Fruit fly (Drosophila melanogaster): ENCODE results near the gene kst.

kst gene

DNA sequence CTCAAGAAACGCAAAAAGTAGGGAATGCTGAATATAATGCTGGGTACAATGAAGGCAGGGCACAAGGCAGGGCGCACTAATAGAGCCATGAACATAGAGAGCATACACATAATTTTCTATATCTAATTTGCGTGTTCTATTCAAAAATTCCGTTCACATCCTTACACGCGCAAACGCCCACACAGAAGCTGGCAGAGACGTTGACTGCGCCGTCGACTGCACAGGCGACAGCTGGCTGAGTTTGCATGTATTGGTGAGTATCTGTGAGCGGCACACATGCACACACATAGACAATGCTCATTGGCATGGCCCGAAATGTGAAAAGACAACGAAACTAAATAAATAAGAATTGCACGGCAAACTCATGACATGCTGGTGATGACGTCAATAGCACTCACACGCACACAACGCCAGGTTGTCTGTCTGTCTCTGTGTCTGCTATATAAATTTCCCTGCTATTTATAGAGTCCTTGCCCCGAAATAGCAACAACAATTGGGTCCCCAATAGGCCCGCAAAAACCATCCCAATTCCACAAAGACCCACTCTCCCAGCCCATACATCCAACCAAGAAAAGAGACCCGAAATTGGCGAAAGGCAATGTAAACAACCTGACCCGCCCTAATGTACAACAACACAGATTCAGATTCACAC, 74.4 kb downstream of the kst start:
- no peak for TF ChIP-seq CG33017 (tag; optimal IDR thresholded peaks at IDR 0.05)

DNA sequence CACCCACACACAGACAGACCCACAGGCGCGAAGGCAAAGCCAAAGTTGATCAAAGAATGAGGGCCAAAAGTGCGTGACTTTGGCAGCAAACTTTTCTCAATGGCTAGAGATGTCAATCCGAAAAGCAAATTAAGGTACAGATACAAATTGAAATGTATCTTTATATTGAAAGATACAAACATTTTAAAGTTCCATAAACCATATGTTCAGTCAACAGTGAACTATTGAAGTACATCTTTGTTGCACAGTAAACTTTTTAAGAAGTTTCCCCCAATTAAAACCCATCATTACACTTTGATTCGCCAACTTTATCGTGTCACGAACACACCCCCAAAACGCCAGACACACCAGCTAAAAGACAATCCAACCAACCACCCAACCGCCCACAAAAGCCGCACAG, 75.0 kb downstream of the kst start:
- TF ChIP-seq CG33017 (tag; optimal IDR thresholded peaks at IDR 0.05) (no peak), CG7101 (tag; optimal IDR thresholded peaks at IDR 0.05) (no peak), toe (GFP tag; optimal IDR thresholded peaks at IDR 0.05) (no peak), CG5204 (GFP tag; optimal IDR thresholded peaks at IDR 0.05) (no peak), CG12768 (GFP tag; optimal IDR thresholded peaks at IDR 0.05) (no peak), CG1620 (GFP tag; optimal IDR thresholded peaks at IDR 0.05) (no peak), ovo (GFP tag; optimal IDR thresholded peaks at IDR 0.05) (no peak), pad (GFP tag; optimal IDR thresholded peaks at IDR 0.05) (no peak), CG7045 (GFP tag; optimal IDR thresholded peaks at IDR 0.05) (no peak), cic (GFP tag; optimal IDR thresholded peaks at IDR 0.05) (no peak), CG11617 (GFP tag; optimal IDR thresholded peaks at IDR 0.05) (no peak), CG14711 (tag; optimal IDR thresholded peaks at IDR 0.05) (no peak), Crg-1 (GFP tag; optimal IDR thresholded peaks at IDR 0.05) (no peak), kay (GFP tag; ENCODE audit: borderline replicate concordance) (no peak), Hr96 (GFP tag; optimal IDR thresholded peaks at IDR 0.05) (no peak), bab1 (GFP tag; optimal IDR thresholded peaks at IDR 0.05) (no peak), cnc (optimal IDR thresholded peaks at IDR 0.05) (no peak), Mnt (GFP tag; optimal IDR thresholded peaks at IDR 0.05) (no peak), tj (GFP tag; optimal IDR thresholded peaks at IDR 0.05) (no peak)

DNA sequence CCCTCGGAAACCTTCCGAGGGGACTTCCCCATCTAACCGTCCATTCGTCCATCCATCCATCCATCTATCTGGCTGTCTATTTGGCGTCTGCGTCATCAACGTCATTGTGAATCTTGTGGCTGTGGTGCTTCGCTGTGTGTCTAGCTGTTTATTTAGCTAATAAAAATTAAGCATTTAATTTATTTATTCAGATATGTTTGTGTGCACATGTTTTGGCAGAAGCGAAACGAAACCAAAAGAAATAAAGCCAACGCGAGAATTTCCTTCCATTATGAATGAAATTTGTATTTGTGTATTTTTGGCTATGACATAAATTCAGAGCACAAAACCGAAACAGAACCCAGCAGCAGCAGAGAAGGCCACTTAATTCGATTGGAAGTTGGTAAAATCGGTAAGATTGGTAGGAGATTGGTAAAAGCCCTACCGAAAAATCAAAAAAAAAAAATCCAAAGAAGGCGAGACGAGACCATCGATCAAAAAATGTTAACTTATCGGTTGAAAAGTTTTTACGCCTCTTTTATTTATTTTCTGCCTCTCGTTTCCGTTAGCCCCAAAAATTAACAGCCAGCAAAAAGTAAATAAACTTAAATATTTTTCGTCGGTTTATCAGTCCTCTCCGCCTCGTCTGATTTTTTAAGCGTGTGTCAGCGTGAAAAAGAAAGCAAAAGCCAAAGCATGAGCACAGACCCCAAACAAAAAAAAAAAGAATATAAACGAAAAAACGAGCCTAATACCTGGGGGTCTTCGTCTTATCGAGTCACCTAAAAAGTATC, 78.3 kb downstream of the kst start:
- TF ChIP-seq CG7045 (GFP tag; optimal IDR thresholded peaks at IDR 0.05), result no peak
- peak; percentile 57 for TF ChIP-seq tj (GFP tag; optimal IDR thresholded peaks at IDR 0.05)
- peak; percentile 59 for TF ChIP-seq kay (GFP tag; ENCODE audit: borderline replicate concordance)

DNA sequence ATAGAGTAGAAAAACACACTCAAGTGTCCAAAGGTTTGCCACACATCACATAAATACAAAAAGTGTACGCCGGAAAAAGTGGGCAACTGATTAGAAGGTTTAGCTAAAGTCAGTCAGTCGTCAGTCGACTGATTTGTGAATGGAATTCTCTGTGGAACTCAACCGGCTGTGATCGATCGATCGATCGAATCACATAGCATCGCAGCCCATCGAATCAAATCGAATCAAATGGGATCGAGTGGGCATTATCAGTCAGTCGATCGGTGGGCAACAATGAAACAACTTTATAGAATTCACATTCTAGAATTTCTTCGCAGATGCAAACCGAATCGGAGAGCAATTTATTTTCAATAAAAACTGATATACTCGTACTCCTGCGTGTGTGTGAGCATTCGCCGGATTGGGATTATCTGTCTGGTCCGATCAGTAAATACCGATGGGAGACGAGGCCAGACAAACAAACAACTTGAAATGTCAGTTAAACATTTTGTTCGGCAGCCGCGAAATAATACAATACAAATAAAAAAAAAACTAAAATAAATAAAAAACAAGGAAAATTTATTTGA, 79.1 kb downstream of the kst start:
- TF ChIP-seq cic (GFP tag; optimal IDR thresholded peaks at IDR 0.05), result peak; percentile 83
- TF ChIP-seq kay (GFP tag; ENCODE audit: borderline replicate concordance), result peak; percentile 45
- TF ChIP-seq CG12768 (GFP tag; optimal IDR thresholded peaks at IDR 0.05), result no peak
- no peak for TF ChIP-seq CG7045 (GFP tag; optimal IDR thresholded peaks at IDR 0.05)

DNA sequence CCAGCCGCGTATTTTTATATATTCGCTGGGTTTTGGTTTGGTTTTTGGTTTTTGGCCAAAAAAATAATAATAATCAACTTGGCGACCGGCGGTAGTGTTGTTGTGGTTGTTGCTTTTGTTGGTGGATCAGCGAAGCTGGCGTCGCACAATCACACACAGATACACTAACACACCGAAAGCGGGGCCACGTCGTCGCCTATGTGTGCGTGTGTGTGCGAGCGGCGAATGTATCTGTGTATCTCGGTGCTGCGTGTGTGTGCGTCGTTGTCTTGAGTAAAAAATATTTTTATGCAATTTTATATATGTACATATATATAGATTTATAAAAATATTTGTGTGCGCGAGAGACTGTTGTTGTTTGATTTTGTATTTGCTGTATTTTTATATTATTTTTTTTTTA, 80.5 kb downstream of the kst start:
- TF ChIP-seq toe (GFP tag; optimal IDR thresholded peaks at IDR 0.05), result no peak
- no peak for TF ChIP-seq CG7045 (GFP tag; optimal IDR thresholded peaks at IDR 0.05)
- TF ChIP-seq CG7101 (tag; optimal IDR thresholded peaks at IDR 0.05), result no peak
- TF ChIP-seq CG5204 (GFP tag; optimal IDR thresholded peaks at IDR 0.05), result no peak
- TF ChIP-seq cic (GFP tag; optimal IDR thresholded peaks at IDR 0.05), result peak; percentile 93
- no peak for TF ChIP-seq ovo (GFP tag; optimal IDR thresholded peaks at IDR 0.05)
- peak; percentile 25 for TF ChIP-seq tj (GFP tag; optimal IDR thresholded peaks at IDR 0.05)
- no peak for TF ChIP-seq CG14711 (tag; optimal IDR thresholded peaks at IDR 0.05)
- no peak for TF ChIP-seq Hr96 (GFP tag; optimal IDR thresholded peaks at IDR 0.05)
- TF ChIP-seq CG1620 (GFP tag; optimal IDR thresholded peaks at IDR 0.05), result no peak
- no peak for TF ChIP-seq CG12768 (GFP tag; optimal IDR thresholded peaks at IDR 0.05)
- no peak for TF ChIP-seq cnc (optimal IDR thresholded peaks at IDR 0.05)
- TF ChIP-seq Mnt (GFP tag; optimal IDR thresholded peaks at IDR 0.05), result peak; percentile 4
- TF ChIP-seq kay (GFP tag; ENCODE audit: borderline replicate concordance), result no peak
- no peak for TF ChIP-seq bab1 (GFP tag; optimal IDR thresholded peaks at IDR 0.05)
- no peak for TF ChIP-seq CG33017 (tag; optimal IDR thresholded peaks at IDR 0.05)
- no peak for TF ChIP-seq Crg-1 (GFP tag; optimal IDR thresholded peaks at IDR 0.05)
- no peak for TF ChIP-seq CG11617 (GFP tag; optimal IDR thresholded peaks at IDR 0.05)
- TF ChIP-seq Clk (GFP tag; optimal IDR thresholded peaks at IDR 0.05), result no peak
- no peak for TF ChIP-seq pad (GFP tag; optimal IDR thresholded peaks at IDR 0.05)

Data from whole organism, adult.